Fruit fly (Drosophila melanogaster) whole organism, embryonic: Measurements from ENCODE around the gene CG6356.

Experiments used
- Adf1 ChIP-seq: fragments of 200-800 bp; sonication (Bioruptor generic); IDR thresholded peaks from 2 replicates; pipeline ENCODE4 v1.3.6; 2022; ENCODE audit warnings: missing biosample characterization, missing genetic modification characterization
- CG10321 ChIP-seq: fragments of 200-800 bp; sonication (Bioruptor generic); IDR thresholded peaks from 2 replicates; pipeline ENCODE4 v1.3.6; 2022; ENCODE audit warnings: missing biosample characterization, missing genetic modification characterization
- CG12299 ChIP-seq: fragments of 200-800 bp; sonication (Bioruptor generic); optimal IDR thresholded peaks from 2 replicates; lab custom pipeline; 2018; ENCODE audit warnings: missing biosample characterization, mild to moderate bottlenecking, missing genetic modification characterization
- CG12659 ChIP-seq: fragments of 200-800 bp; sonication (Bioruptor generic); optimal IDR thresholded peaks from 3 replicates; lab custom pipeline; 2017; ENCODE audit warnings: mild to moderate bottlenecking, missing biosample characterization, missing genetic modification reagents, missing genetic modification characterization
- CG14860 ChIP-seq: fragments of 200-800 bp; sonication (Bioruptor generic); IDR thresholded peaks from 3 replicates; pipeline ENCODE4 v1.3.6; 2022; ENCODE audit warnings: missing biosample characterization, missing genetic modification characterization; ENCODE audit not compliant: partially characterized antibody
- CG15011 ChIP-seq: fragments of 200-800 bp; sonication (Bioruptor generic); optimal IDR thresholded peaks from 3 replicates; lab custom pipeline; 2018; ENCODE audit warnings: missing biosample characterization, mild to moderate bottlenecking, missing genetic modification characterization
- CG17328 ChIP-seq: fragments of 200-800 bp; sonication (Bioruptor generic); IDR thresholded peaks from 2 replicates; pipeline ENCODE4 v1.3.6; 2022; ENCODE audit warnings: missing biosample characterization, missing genetic modification characterization
- CG17829 ChIP-seq: fragments of 200-800 bp; optimal IDR thresholded peaks from 2 replicates; lab custom pipeline; 2019; ENCODE audit warnings: missing biosample characterization, mild to moderate bottlenecking, missing genetic modification characterization, moderate library complexity
- CG3163 ChIP-seq: fragments of 200-800 bp; sonication (Bioruptor generic); optimal IDR thresholded peaks from 3 replicates; lab custom pipeline; 2016; ENCODE audit warnings: missing biosample characterization, missing genetic modification characterization
- CG32767 ChIP-seq: fragments of 200-800 bp; sonication (Bioruptor generic); IDR thresholded peaks from 2 replicates; pipeline ENCODE4 v1.3.6; 2022; ENCODE audit warnings: missing biosample characterization, missing genetic modification characterization
- CG34376 ChIP-seq: fragments of 200-800 bp; sonication (Bioruptor generic); optimal IDR thresholded peaks from 2 replicates; lab custom pipeline; 2018; ENCODE audit warnings: missing biosample characterization, mild to moderate bottlenecking, missing genetic modification characterization
- CG7745 ChIP-seq: fragments of 200-800 bp; sonication (Bioruptor generic); optimal IDR thresholded peaks from 2 replicates; lab custom pipeline; 2018; ENCODE audit warnings: missing biosample characterization, mild to moderate bottlenecking, missing genetic modification characterization, moderate library complexity
- CG8924 ChIP-seq: fragments of 200-800 bp; optimal IDR thresholded peaks from 3 replicates; lab custom pipeline; 2019; ENCODE audit warnings: missing biosample characterization, mild to moderate bottlenecking, missing genetic modification characterization, moderate library complexity
- Ets97D ChIP-seq: fragments of 200-800 bp; sonication (Bioruptor generic); optimal IDR thresholded peaks from 3 replicates; lab custom pipeline; 2016; ENCODE audit warnings: missing biosample characterization, missing genetic modification characterization
- GATAe ChIP-seq: fragments of 200-800 bp; sonication (Bioruptor generic); conservative IDR thresholded peaks from 2 replicates; pipeline ENCODE4 v1.3.6; 2022; ENCODE audit warnings: missing biosample characterization, missing genetic modification characterization
- HHEX ChIP-seq: fragments of 200-800 bp; sonication (Bioruptor generic); optimal IDR thresholded peaks from 3 replicates; lab custom pipeline; 2017; ENCODE audit warnings: missing biosample characterization, mild to moderate bottlenecking, missing genetic modification characterization, missing genetic modification reagents
- HLHmδ ChIP-seq: fragments of 200-800 bp; sonication (Bioruptor generic); optimal IDR thresholded peaks from 2 replicates; lab custom pipeline; 2018; ENCODE audit warnings: missing biosample characterization, mild to moderate bottlenecking, missing genetic modification characterization, moderate library complexity
- Hr51 ChIP-seq, 2 experiments: fragments of 200-800 bp; sonication (Bioruptor generic); optimal IDR thresholded peaks; 2 replicates in 1 of 2; 3 replicates in 1 of 2; lab custom pipeline; 2016 to 2018; ENCODE audit warnings: missing biosample characterization in 2 of 2, missing genetic modification characterization in 2 of 2, mild to moderate bottlenecking in 1 of 2, moderate library complexity in 1 of 2
- Lpt ChIP-seq: fragments of >200 bp; optimal IDR thresholded peaks from 2 replicates; lab custom pipeline; 2018; ENCODE audit warnings: missing biosample characterization, missing genetic modification characterization
- Opbp ChIP-seq: fragments of 200-800 bp; sonication (Bioruptor generic); IDR thresholded peaks from 3 replicates; pipeline ENCODE4 v1.3.6; 2022; ENCODE audit warnings: missing biosample characterization, missing genetic modification characterization; ENCODE audit not compliant: partially characterized antibody
- Scr ChIP-seq: fragments of 200-800 bp; sonication (Bioruptor generic); IDR thresholded peaks from 2 replicates; pipeline ENCODE4 v1.3.6; 2022; ENCODE audit warnings: missing biosample characterization, missing genetic modification characterization; ENCODE audit not compliant: partially characterized antibody
- Sry-δ ChIP-seq: fragments of 200-800 bp; sonication (Bioruptor generic); optimal IDR thresholded peaks from 2 replicates; lab custom pipeline; 2016; ENCODE audit warnings: missing biosample characterization, missing genetic modification characterization
- al ChIP-seq: fragments of 200-800 bp; sonication (Bioruptor generic); IDR thresholded peaks from 2 replicates; pipeline ENCODE4 v1.3.6; 2022; ENCODE audit warnings: missing biosample characterization, missing genetic modification characterization
- ato ChIP-seq: fragments of 200-800 bp; sonication (Bioruptor generic); IDR thresholded peaks from 2 replicates; pipeline ENCODE4 v1.3.6; 2022; ENCODE audit warnings: missing biosample characterization, missing genetic modification characterization; ENCODE audit not compliant: partially characterized antibody
- bbx ChIP-seq: fragments of 200-800 bp; sonication (Bioruptor generic); IDR thresholded peaks from 2 replicates; pipeline ENCODE4 v1.3.6; 2022; ENCODE audit warnings: missing biosample characterization, missing genetic modification characterization; ENCODE audit not compliant: partially characterized antibody
- ci ChIP-seq: fragments of 200-800 bp; sonication (Bioruptor generic); IDR thresholded peaks from 3 replicates; pipeline ENCODE4 v1.3.6; 2022; ENCODE audit warnings: missing biosample characterization, missing genetic modification characterization
- ems ChIP-seq: fragments of 200-800 bp; sonication (Bioruptor generic); optimal IDR thresholded peaks from 3 replicates; lab custom pipeline; 2016; ENCODE audit warnings: missing biosample characterization, missing genetic modification characterization
- ewg ChIP-seq: fragments of 200-800 bp; sonication (Bioruptor generic); optimal IDR thresholded peaks from 3 replicates; lab custom pipeline; 2017; ENCODE audit warnings: mild to moderate bottlenecking, missing biosample characterization, missing genetic modification reagents, missing genetic modification characterization
- gce ChIP-seq: fragments of 200-800 bp; sonication (Bioruptor generic); IDR thresholded peaks from 3 replicates; pipeline ENCODE4 v1.3.6; 2022; ENCODE audit warnings: missing biosample characterization, missing genetic modification characterization
- gfzf ChIP-seq: fragments of 200-800 bp; sonication (Bioruptor generic); optimal IDR thresholded peaks from 2 replicates; lab custom pipeline; 2016; ENCODE audit warnings: missing biosample characterization, mild to moderate bottlenecking, missing genetic modification characterization, moderate library complexity
- hbn ChIP-seq: fragments of 200-800 bp; sonication (Bioruptor generic); IDR thresholded peaks from 2 replicates; pipeline ENCODE4 v1.3.6; 2022; ENCODE audit warnings: missing biosample characterization, missing genetic modification characterization; ENCODE audit not compliant: partially characterized antibody
- her ChIP-seq: fragments of 200-800 bp; sonication (Bioruptor generic); optimal IDR thresholded peaks from 2 replicates; lab custom pipeline; 2016; ENCODE audit warnings: missing biosample characterization, missing genetic modification characterization
- knrl ChIP-seq: fragments of 200-800 bp; sonication (Bioruptor generic); IDR thresholded peaks from 3 replicates; pipeline ENCODE4 v1.3.6; 2022; ENCODE audit warnings: missing biosample characterization, missing genetic modification characterization; ENCODE audit not compliant: partially characterized antibody
- mld ChIP-seq: fragments of 200-800 bp; sonication (Bioruptor generic); IDR thresholded peaks from 3 replicates; pipeline ENCODE4 v1.3.6; 2022; ENCODE audit warnings: missing biosample characterization, missing genetic modification characterization; ENCODE audit not compliant: partially characterized antibody
- otp ChIP-seq: fragments of 200-800 bp; sonication (Bioruptor generic); IDR thresholded peaks from 3 replicates; pipeline ENCODE4, ENCODE4 v1.3.6; 2022; ENCODE audit warnings: missing biosample characterization, missing genetic modification characterization
- psq ChIP-seq: fragments of 200-800 bp; sonication (Bioruptor generic); optimal IDR thresholded peaks from 2 replicates; lab custom pipeline; 2017; ENCODE audit warnings: missing biosample characterization, missing genetic modification characterization
- pzg ChIP-seq: fragments of 200-800 bp; sonication (Bioruptor generic); optimal IDR thresholded peaks from 3 replicates; lab custom pipeline; 2018; ENCODE audit warnings: missing biosample characterization, mild to moderate bottlenecking, missing genetic modification characterization, moderate library complexity
- run ChIP-seq: fragments of 200-800 bp; sonication (Bioruptor generic); optimal IDR thresholded peaks from 3 replicates; lab custom pipeline; 2018; ENCODE audit warnings: missing biosample characterization, mild to moderate bottlenecking, missing genetic modification characterization
- salm ChIP-seq: fragments of 200-800 bp; sonication (Bioruptor generic); optimal IDR thresholded peaks from 2 replicates; lab custom pipeline; 2018; ENCODE audit warnings: missing biosample characterization, mild to moderate bottlenecking, missing genetic modification characterization
- seq ChIP-seq: fragments of 200-800 bp; sonication (Bioruptor generic); IDR thresholded peaks from 2 replicates; pipeline ENCODE4 v1.3.6; 2022; ENCODE audit warnings: missing biosample characterization, missing genetic modification characterization
- sna ChIP-seq: fragments of 200-800 bp; sonication (Bioruptor generic); IDR thresholded peaks from 2 replicates; pipeline ENCODE4 v1.3.6; 2022; ENCODE audit warnings: missing biosample characterization, missing genetic modification characterization; ENCODE audit not compliant: partially characterized antibody
- tap ChIP-seq: fragments of 200-800 bp; optimal IDR thresholded peaks from 3 replicates; lab custom pipeline; 2019; ENCODE audit warnings: missing biosample characterization, mild to moderate bottlenecking, missing genetic modification characterization, moderate library complexity
- tll ChIP-seq, 2 experiments: fragments of 200-800 bp in 1 of 2; fragments of >200 bp in 1 of 2; sonication (Bioruptor generic) in 1 of 2; optimal IDR thresholded peaks; 2 replicates each; lab custom pipeline; 2017 to 2019; ENCODE audit warnings: missing biosample characterization in 2 of 2, missing genetic modification characterization in 2 of 2, mild to moderate bottlenecking in 1 of 2, moderate library complexity in 1 of 2
- tna ChIP-seq: fragments of 200-800 bp; sonication (Bioruptor generic); IDR thresholded peaks from 2 replicates; pipeline ENCODE4 v1.3.6; 2022; ENCODE audit warnings: missing biosample characterization, missing genetic modification characterization; ENCODE audit not compliant: partially characterized antibody
- trem ChIP-seq: fragments of 200-800 bp; optimal IDR thresholded peaks from 3 replicates; lab custom pipeline; 2019; ENCODE audit warnings: missing biosample characterization, mild to moderate bottlenecking, missing genetic modification characterization, moderate library complexity
- usp ChIP-seq: fragments of >200 bp; optimal IDR thresholded peaks from 2 replicates; lab custom pipeline; 2017; ENCODE audit warnings: missing biosample characterization, missing genetic modification characterization
- vvl ChIP-seq: fragments of 200-800 bp; sonication (Bioruptor generic); IDR thresholded peaks from 2 replicates; pipeline ENCODE4 v1.3.6; 2022; ENCODE audit warnings: missing biosample characterization, missing genetic modification characterization
- zen ChIP-seq: fragments of 200-800 bp; sonication (Bioruptor generic); optimal IDR thresholded peaks from 3 replicates; lab custom pipeline; 2018; ENCODE audit warnings: missing biosample characterization, mild to moderate bottlenecking, missing genetic modification characterization, moderate library complexity
- zen2 ChIP-seq: fragments of 200-800 bp; sonication (Bioruptor generic); IDR thresholded peaks from 3 replicates; pipeline ENCODE4 v1.3.6; 2022; ENCODE audit warnings: missing biosample characterization, missing genetic modification characterization; ENCODE audit not compliant: partially characterized antibody

CG6356 gene

DNA sequence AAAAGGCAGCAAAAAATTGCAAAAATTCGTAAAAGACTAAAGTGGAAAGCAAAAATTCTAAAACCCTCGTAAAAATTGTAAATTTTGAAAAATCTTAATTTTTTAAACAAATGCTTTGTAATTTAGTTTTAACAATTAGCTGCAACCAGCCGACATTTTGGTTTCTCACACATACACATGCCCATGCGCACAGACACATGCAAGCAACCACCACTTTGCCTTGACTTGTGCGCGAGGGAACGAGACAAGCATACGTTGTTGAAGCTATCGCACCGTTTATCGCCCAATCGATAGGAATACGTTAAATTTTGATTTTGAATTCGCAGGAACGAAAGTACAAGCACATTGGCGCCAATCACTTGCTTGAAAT is 36.6 kb downstream of the CG6356 start (continued):
- TF ChIP-seq CG32767 (GFP tag; lab: Robert Waterston, UW): 0 out of 2 replicates have a peak, but pooled peaks have one; percentile 24
- no peak for TF ChIP-seq CG15011 (GFP tag; lab: Kevin White, UChicago)
- TF ChIP-seq CG12659 (GFP tag; lab: Kevin White, UChicago): peak; percentile 73
- peak; percentile 72 for TF ChIP-seq vvl (GFP tag; lab: Robert Waterston, UW)
- peak; percentile 2 for TF ChIP-seq zen
- no peak for TF ChIP-seq tap
- peak; percentile 50; the same call in 1 of the 2 replicates for TF ChIP-seq hbn (GFP tag; lab: Robert Waterston, UW)
- TF ChIP-seq CG34376 (GFP tag; lab: Kevin White, UChicago): peak; percentile 10
- TF ChIP-seq sna: peak; percentile 23; the same call in 1 of the 2 replicates
- TF ChIP-seq Opbp (GFP tag; lab: Robert Waterston, UW): peak; percentile 78
- TF ChIP-seq run: peak; percentile 11
- TF ChIP-seq CG17328 (GFP tag; lab: Robert Waterston, UW): no peak
- TF ChIP-seq seq (GFP tag; lab: Robert Waterston, UW): peak; percentile 82
- TF ChIP-seq trem: peak; percentile 14
- TF ChIP-seq Adf1 (GFP tag; lab: Robert Waterston, UW): 0 out of 2 replicates have a peak, but pooled peaks have one; percentile 13
- TF ChIP-seq her (GFP tag; lab: Kevin White, UChicago): peak; percentile 4
- peak; percentile 68 for TF ChIP-seq Scr (GFP tag; lab: Robert Waterston, UW)
- no peak for TF ChIP-seq al (GFP tag; lab: Robert Waterston, UW)
- peak; percentile 11; the same call in 1 of the 3 replicates for TF ChIP-seq CG14860 (GFP tag; lab: Robert Waterston, UW)
- TF ChIP-seq ato (GFP tag; lab: Robert Waterston, UW): peak; percentile 68
- peak in 1 of 2 experiments; percentile 61 for TF ChIP-seq tll (GFP tag; optimal IDR thresholded peaks at IDR 0.05; lab: Kevin White, UChicago)
- no peak for TF ChIP-seq ci (GFP tag; lab: Robert Waterston, UW)
- TF ChIP-seq bbx (GFP tag; lab: Robert Waterston, UW): peak; percentile 84
- peak; percentile 68 for TF ChIP-seq CG12299
- 0 out of 3 replicates have a peak, but pooled peaks have one; percentile 30 for TF ChIP-seq otp (GFP tag; lab: Robert Waterston, UW)
- TF ChIP-seq gfzf: peak; percentile 13
- no peak for TF ChIP-seq gce (GFP tag; lab: Robert Waterston, UW)
- peak; percentile 11 for TF ChIP-seq HLHmδ (GFP tag; lab: Kevin White, UChicago)
- peak; percentile 35 for TF ChIP-seq CG7745 (tag; lab: Kevin White, UChicago)
- TF ChIP-seq Ets97D (GFP tag; lab: Kevin White, UChicago): peak; percentile 37
- TF ChIP-seq CG17829 (tag; lab: Kevin White, UChicago): peak; percentile 28
- peak; percentile 57; the same call in 2 of the 3 replicates for TF ChIP-seq zen2 (GFP tag; lab: Robert Waterston, UW)
- peak; percentile 71 for TF ChIP-seq Sry-δ (GFP tag; lab: Kevin White, UChicago)
- peak; percentile 62; the same call in 2 of the 3 replicates for TF ChIP-seq mld
- TF ChIP-seq CG10321 (GFP tag; lab: Robert Waterston, UW): peak; percentile 97
- no peak for TF ChIP-seq HHEX (GFP tag; lab: Kevin White, UChicago)
- TF ChIP-seq ewg (GFP tag; lab: Kevin White, UChicago): peak; percentile 99
- no peak for TF ChIP-seq Hr51 (GFP tag; optimal IDR thresholded peaks at IDR 0.05; lab: Kevin White, UChicago)
- TF ChIP-seq salm (tag; lab: Kevin White, UChicago): no peak
- peak; percentile 63 for TF ChIP-seq knrl (GFP tag; lab: Robert Waterston, UW)
- no peak for TF ChIP-seq Lpt (GFP tag; lab: Kevin White, UChicago)
- TF ChIP-seq CG8924 (tag; lab: Kevin White, UChicago): peak; percentile 88
- no peak for TF ChIP-seq GATAe (GFP tag; lab: Robert Waterston, UW)
- TF ChIP-seq ems (GFP tag; lab: Kevin White, UChicago): no peak
- no peak for TF ChIP-seq psq
- TF ChIP-seq CG3163: no peak
- TF ChIP-seq usp (GFP tag; lab: Kevin White, UChicago): no peak
- TF ChIP-seq tna (GFP tag; lab: Robert Waterston, UW): peak; percentile 75
- TF ChIP-seq pzg: peak; percentile 79
